Worm (Caenorhabditis elegans): ENCODE measurements around the gene cest-12.

Gene cest-12

ce11 chrIII:12135580-12135979 is 28.2 kb upstream of the cest-12 start (continued):
- TF ChIP-seq fos-1 (tag; optimal IDR thresholded peaks at IDR 0.05) (no peak), aly-2 (tag; optimal IDR thresholded peaks at IDR 0.05) (no peak), cey-2 (tag; optimal IDR thresholded peaks at IDR 0.05; ENCODE audit: borderline replicate concordance, insufficient read depth) (no peak), spr-1 (tag; optimal IDR thresholded peaks at IDR 0.05) (no peak), nhr-28 (tag; optimal IDR thresholded peaks at IDR 0.05) (peak; percentile 90), nhr-237 (tag; optimal IDR thresholded peaks at IDR 0.05) (no peak), Y48G9A.11 (GFP tag; IDR thresholded peaks at IDR 0.05) (no peak), lin-13 (GFP tag; optimal IDR thresholded peaks at IDR 0.05) (no peak), vab-7 (GFP tag; IDR thresholded peaks at IDR 0.05) (no peak), zip-11 (GFP tag; IDR thresholded peaks at IDR 0.05) (no peak), hlh-11 (tag; optimal IDR thresholded peaks at IDR 0.05) (no peak), F26F4.8 (GFP tag; conservative IDR thresholded peaks at IDR 0.05) (no peak), tag-97 (GFP tag; IDR thresholded peaks at IDR 0.05) (no peak), hlh-30 (tag; optimal IDR thresholded peaks at IDR 0.05; ENCODE audit: insufficient read depth) (peak; percentile 19), pqm-1 (tag; optimal IDR thresholded peaks at IDR 0.05) (peak; percentile 74), dmd-6 (GFP tag; IDR thresholded peaks at IDR 0.05) (peak; percentile 31; the same call in 1 of the 2 replicates), ztf-11 (tag; optimal IDR thresholded peaks at IDR 0.05) (no peak), arid-1 (GFP tag; conservative IDR thresholded peaks at IDR 0.05) (no peak)

- TF ChIP-seq unc-62 (GFP tag; optimal IDR thresholded peaks at IDR 0.05 in 1 of 2) (peak in 1 of 2 experiments; percentile 92), unc-62 (tag; optimal IDR thresholded peaks at IDR 0.05) (no peak), vab-7 (GFP tag; IDR thresholded peaks at IDR 0.05) (no peak)
These were observed 25.8 kb upstream of the cest-12 start for ce11 chrIII:12133121-12133520.

ce11 chrIII:12131751-12132150 is 24.4 kb upstream of the cest-12 start:
- TF ChIP-seq nhr-41 (GFP tag; IDR thresholded peaks at IDR 0.05) (no peak), spr-1 (tag; optimal IDR thresholded peaks at IDR 0.05) (no peak), daf-16 (GFP tag; optimal IDR thresholded peaks at IDR 0.05) (no peak), daf-16 (tag; optimal IDR thresholded peaks at IDR 0.05) (no peak), nhr-42 (GFP tag; IDR thresholded peaks at IDR 0.05) (no peak), lin-15B (tag; optimal IDR thresholded peaks at IDR 0.05) (no peak), nhr-48 (tag; optimal IDR thresholded peaks at IDR 0.05) (no peak), nhr-11 (tag; optimal IDR thresholded peaks at IDR 0.05) (no peak), ceh-28 (tag; optimal IDR thresholded peaks at IDR 0.05) (no peak), gei-8 (GFP tag; optimal IDR thresholded peaks at IDR 0.05) (no peak), arid-1 (GFP tag; conservative IDR thresholded peaks at IDR 0.05) (no peak), ceh-44 (GFP tag; IDR thresholded peaks at IDR 0.05) (no peak), hlh-11 (tag; optimal IDR thresholded peaks at IDR 0.05) (no peak), lsy-2 (tag; optimal IDR thresholded peaks at IDR 0.05) (no peak), mdt-29 (GFP tag; IDR thresholded peaks at IDR 0.05) (no peak), duxl-1 (tag; optimal IDR thresholded peaks at IDR 0.05; ENCODE audit: poor library complexity) (no peak), unc-62 (GFP tag; optimal IDR thresholded peaks at IDR 0.05 in 1 of 2) (no peak), unc-62 (tag; optimal IDR thresholded peaks at IDR 0.05) (no peak)

ce11 chrIII:12130769-12131168 is 23.4 kb upstream of the cest-12 start:
- TF ChIP-seq lsy-2 (tag; optimal IDR thresholded peaks at IDR 0.05) = no peak
- TF ChIP-seq aha-1 (tag) = peak; percentile 46
- no peak for TF ChIP-seq fos-1 (tag; optimal IDR thresholded peaks at IDR 0.05)
- no peak for TF ChIP-seq zag-1 (tag; optimal IDR thresholded peaks at IDR 0.05)

- TF ChIP-seq set-16 (GFP tag; IDR thresholded peaks at IDR 0.05) (peak; percentile 56), ZK337.2 (GFP tag; IDR thresholded peaks at IDR 0.05) (no peak)
These were observed 22.7 kb upstream of the cest-12 start, which contains the start of gene Y75B8A.6 for ce11 chrIII:12130052-12130451. Gene Y75B8A.6, minus strand, starts transcription at chrIII:12130343.

Measured in whole organism, L4 larva.